Fruit fly (Drosophila melanogaster): ENCODE measurements around the gene Spase22-23.

Spase22-23 gene

dm6 chr3R:24229870-24230422 is at the start of gene Spase22-23 (continued):
- TF ChIP-seq tna (GFP tag; IDR thresholded peaks at IDR 0.05; ENCODE audit: partially characterized antibody) (peak; percentile 87), CG2116 (GFP tag; optimal IDR thresholded peaks at IDR 0.05) (peak; percentile 83), trem (tag; optimal IDR thresholded peaks at IDR 0.05) (peak; percentile 9), az2 (GFP tag; optimal IDR thresholded peaks at IDR 0.05) (no peak), CG9932 (GFP tag; IDR thresholded peaks at IDR 0.05) (peak; percentile 12), CG15479 (GFP tag; optimal IDR thresholded peaks at IDR 0.05) (peak; percentile 4), nerfin-2 (GFP tag; IDR thresholded peaks at IDR 0.05; ENCODE audit: partially characterized antibody) (peak; percentile 89), CG14860 (GFP tag; IDR thresholded peaks at IDR 0.05; ENCODE audit: partially characterized antibody) (peak; percentile 86), Dref (GFP tag; IDR thresholded peaks at IDR 0.05) (peak; percentile 70), sna (GFP tag; IDR thresholded peaks at IDR 0.05; ENCODE audit: partially characterized antibody) (peak; percentile 82), chinmo (GFP tag; IDR thresholded peaks at IDR 0.05; ENCODE audit: partially characterized antibody) (peak; percentile 95), CG1603 (tag; optimal IDR thresholded peaks at IDR 0.05) (peak; percentile 53), knrl (GFP tag; IDR thresholded peaks at IDR 0.05; ENCODE audit: partially characterized antibody) (peak; percentile 92), Sin3A (optimal IDR thresholded peaks at IDR 0.05) (peak; percentile 52), cas (GFP tag; IDR thresholded peaks at IDR 0.05) (no peak), CG8290 (GFP tag; optimal IDR thresholded peaks at IDR 0.05) (no peak), CG8290 (tag; optimal IDR thresholded peaks at IDR 0.05) (peak in 1 of 2 experiments; percentile 54), CG16813 (GFP tag; IDR thresholded peaks at IDR 0.05; ENCODE audit: partially characterized antibody) (peak; percentile 94), CG11456 (GFP tag; IDR thresholded peaks at IDR 0.05) (no peak), zf30C (GFP tag; optimal IDR thresholded peaks at IDR 0.05) (no peak), zen2 (GFP tag; IDR thresholded peaks at IDR 0.05; ENCODE audit: partially characterized antibody) (peak; percentile 92), wek (GFP tag; optimal IDR thresholded peaks at IDR 0.05) (peak; percentile 15), CG10654 (GFP tag; optimal IDR thresholded peaks at IDR 0.05) (no peak)

dm6 chr3R:24279291-24279690 is 49.5 kb upstream of the Spase22-23 start, which contains the start of gene shps:
shps (plus strand) TSS chr3R:24279572.
- TF ChIP-seq sens (GFP tag) (peak; percentile 48), chm (GFP tag; IDR thresholded peaks at IDR 0.05) (0 out of 2 replicates have a peak, but pooled peaks have one; percentile 6), CG8290 (GFP tag; optimal IDR thresholded peaks at IDR 0.05) (peak; percentile 45), CG8290 (tag; optimal IDR thresholded peaks at IDR 0.05) (peak in 1 of 2 experiments; percentile 61), CG6654 (GFP tag; optimal IDR thresholded peaks at IDR 0.05) (peak; percentile 100), Lhr (GFP tag; optimal IDR thresholded peaks at IDR 0.05) (peak; percentile 54), CG13624 (GFP tag; optimal IDR thresholded peaks at IDR 0.05) (no peak), CG12769 (tag; optimal IDR thresholded peaks at IDR 0.05) (no peak), Scr (GFP tag; IDR thresholded peaks at IDR 0.05; ENCODE audit: partially characterized antibody) (peak; percentile 78), E2f2 (GFP tag; IDR thresholded peaks at IDR 0.05) (peak; percentile 99), Ptx1 (GFP tag; IDR thresholded peaks at IDR 0.05) (no peak), nerfin-2 (GFP tag; IDR thresholded peaks at IDR 0.05; ENCODE audit: partially characterized antibody) (peak; percentile 96), ssp (GFP tag; IDR thresholded peaks at IDR 0.05) (no peak), ato (GFP tag; IDR thresholded peaks at IDR 0.05; ENCODE audit: partially characterized antibody) (peak; percentile 96), bbx (GFP tag; IDR thresholded peaks at IDR 0.05; ENCODE audit: partially characterized antibody) (peak; percentile 88), jumu (GFP tag; optimal IDR thresholded peaks at IDR 0.05) (no peak), z (GFP tag; IDR thresholded peaks at IDR 0.05) (0 out of 3 replicates have a peak, but pooled peaks have one; percentile 30), tna (GFP tag; IDR thresholded peaks at IDR 0.05; ENCODE audit: partially characterized antibody) (peak; percentile 99), Dp (GFP tag; optimal IDR thresholded peaks at IDR 0.05) (peak; percentile 98), CG6175 (GFP tag; IDR thresholded peaks at IDR 0.05) (0 out of 3 replicates have a peak, but pooled peaks have one; percentile 14), Med (GFP tag) (peak; percentile 53), Fer3 (tag; optimal IDR thresholded peaks at IDR 0.05) (no peak), klu (GFP tag; IDR thresholded peaks at IDR 0.05) (no peak), pho (GFP tag; optimal IDR thresholded peaks at IDR 0.05) (no peak), CG5180 (GFP tag; optimal IDR thresholded peaks at IDR 0.05) (no peak), knrl (GFP tag; IDR thresholded peaks at IDR 0.05; ENCODE audit: partially characterized antibody) (peak; percentile 72; the same call in 2 of the 3 replicates), unc-4 (GFP tag; IDR thresholded peaks at IDR 0.05; ENCODE audit: partially characterized antibody) (peak; percentile 50; the same call in 1 of the 2 replicates), CG42726 (GFP tag; IDR thresholded peaks at IDR 0.05; ENCODE audit: partially characterized antibody) (peak; percentile 68), CG17612 (GFP tag; IDR thresholded peaks at IDR 0.05) (no peak), zen2 (GFP tag; IDR thresholded peaks at IDR 0.05; ENCODE audit: partially characterized antibody) (peak; percentile 30; the same call in 1 of the 3 replicates), Myb (GFP tag; optimal IDR thresholded peaks at IDR 0.05) (no peak)
